Worm (Caenorhabditis elegans) whole organism, L3 larva: ENCODE results near the gene oac-30.
A peak's percentile ranks its signal among the peaks of the same experiment; 100 is the strongest.
"Not testable (repeated sequence)": the region's sequence is repeated elsewhere in the genome, so short reads cannot be mapped to it uniquely, and the experiment has no call there.

ENCODE experiments used
- R02D3.7 ChIP-seq: fragments of 150-350 bp; optimal IDR thresholded peaks from 2 replicates; lab custom pipeline; 2014; ENCODE audit warnings: missing biosample characterization, missing genetic modification characterization
- ZK546.5 ChIP-seq: sonication (generic microtip); optimal IDR thresholded peaks from 2 replicates; lab custom pipeline; 2017; ENCODE audit warnings: missing biosample characterization, missing genetic modification characterization
- ama-1 ChIP-seq: fragments of 150-350 bp; optimal IDR thresholded peaks from 2 replicates; lab custom pipeline; 2018
- ceh-28 ChIP-seq: fragments of 150-350 bp; optimal IDR thresholded peaks from 2 replicates; lab custom pipeline; 2014; ENCODE audit warnings: missing biosample characterization, missing genetic modification reagents, missing genetic modification characterization
- ceh-82 ChIP-seq: fragments of 150-350 bp; optimal IDR thresholded peaks from 2 replicates; lab custom pipeline; 2014; ENCODE audit warnings: missing biosample characterization, missing genetic modification characterization
- daf-12 ChIP-seq: fragments of 150-350 bp; optimal IDR thresholded peaks from 2 replicates; lab custom pipeline; 2014; ENCODE audit warnings: missing biosample characterization, missing genetic modification reagents, missing genetic modification characterization
- egl-27 ChIP-seq: sonication (generic microtip); optimal IDR thresholded peaks from 4 replicates; lab custom pipeline; 2017; ENCODE audit warnings: missing biosample characterization, missing genetic modification reagents, missing genetic modification characterization
- egl-5 ChIP-seq: fragments of 150-350 bp; optimal IDR thresholded peaks from 2 replicates; lab custom pipeline; 2017; ENCODE audit warnings: missing biosample characterization, missing genetic modification reagents, missing genetic modification characterization, inconsistent platforms
- elt-2 ChIP-seq: sonication (generic microtip); optimal IDR thresholded peaks from 2 replicates; lab custom pipeline; 2016; ENCODE audit warnings: missing genetic modification reagents, mild to moderate bottlenecking, missing genetic modification characterization, missing compliant biosample characterization
- eor-1 ChIP-seq, 2 experiments: fragments of 150-350 bp; optimal IDR thresholded peaks; 2 replicates each; lab custom pipeline; 2014 to 2018; ENCODE audit warnings: missing biosample characterization in 2 of 2, missing genetic modification characterization in 2 of 2
- fkh-10 ChIP-seq: sonication (generic microtip); optimal IDR thresholded peaks from 2 replicates; lab custom pipeline; 2017; ENCODE audit warnings: missing biosample characterization, missing genetic modification reagents, missing genetic modification characterization
- fkh-2 ChIP-seq: fragments of 150-350 bp; optimal IDR thresholded peaks from 2 replicates; lab custom pipeline; 2014; ENCODE audit warnings: missing biosample characterization, missing genetic modification reagents, missing genetic modification characterization
- hmg-11 ChIP-seq: sonication (generic microtip); optimal IDR thresholded peaks from 2 replicates; lab custom pipeline; 2016; ENCODE audit warnings: missing genetic modification characterization, missing compliant biosample characterization
- jun-1 ChIP-seq: fragments of 150-350 bp; optimal IDR thresholded peaks from 2 replicates; lab custom pipeline; 2014; ENCODE audit warnings: missing biosample characterization, missing genetic modification reagents, missing genetic modification characterization
- lin-15B ChIP-seq: fragments of 150-350 bp; optimal IDR thresholded peaks from 2 replicates; lab custom pipeline; 2014; ENCODE audit warnings: missing biosample characterization, missing genetic modification characterization
- lin-39 ChIP-seq: fragments of 150-350 bp; optimal IDR thresholded peaks from 2 replicates; lab custom pipeline; 2018; ENCODE audit warnings: missing biosample characterization, missing genetic modification reagents, missing genetic modification characterization
- lsy-12 ChIP-seq: sonication (generic microtip); optimal IDR thresholded peaks from 2 replicates; lab custom pipeline; 2016; ENCODE audit warnings: mild to moderate bottlenecking, missing genetic modification characterization, missing compliant biosample characterization
- mdl-1 ChIP-seq: fragments of 150-350 bp; optimal IDR thresholded peaks from 2 replicates; lab custom pipeline; 2014; ENCODE audit warnings: missing biosample characterization, missing genetic modification characterization
- mml-1 ChIP-seq: fragments of 150-350 bp; sonication (generic microtip); optimal IDR thresholded peaks from 3 replicates; lab custom pipeline; 2014; ENCODE audit warnings: missing biosample characterization, missing genetic modification characterization
- nfya-1 ChIP-seq: sonication (generic microtip); optimal IDR thresholded peaks from 2 replicates; lab custom pipeline; 2017; ENCODE audit warnings: missing genetic modification characterization, mild to moderate bottlenecking, missing compliant biosample characterization, antibody characterized with exemption, moderate library complexity; ENCODE audit not compliant: insufficient read depth
- nhr-11 ChIP-seq: fragments of 150-350 bp; optimal IDR thresholded peaks from 2 replicates; lab custom pipeline; 2014; ENCODE audit warnings: missing biosample characterization, missing genetic modification characterization
- nhr-12 ChIP-seq: fragments of 150-350 bp; optimal IDR thresholded peaks from 2 replicates; lab custom pipeline; 2014; ENCODE audit warnings: missing biosample characterization, missing genetic modification characterization
- nhr-23 ChIP-seq: fragments of 150-350 bp; optimal IDR thresholded peaks from 2 replicates; lab custom pipeline; 2014; ENCODE audit warnings: missing biosample characterization, missing genetic modification reagents, missing genetic modification characterization
- nhr-237 ChIP-seq: fragments of 150-350 bp; optimal IDR thresholded peaks from 2 replicates; lab custom pipeline; 2014; ENCODE audit warnings: missing biosample characterization, missing genetic modification characterization
- nhr-25 ChIP-seq: sonication (generic microtip); optimal IDR thresholded peaks from 2 replicates; lab custom pipeline; 2017; ENCODE audit warnings: missing biosample characterization, missing genetic modification characterization
- nhr-28 ChIP-seq: fragments of 150-350 bp; optimal IDR thresholded peaks from 2 replicates; lab custom pipeline; 2014; ENCODE audit warnings: missing biosample characterization, missing genetic modification characterization
- nhr-43 ChIP-seq: sonication (generic microtip); optimal IDR thresholded peaks from 2 replicates; lab custom pipeline; 2016; ENCODE audit warnings: mild to moderate bottlenecking, missing genetic modification characterization, missing compliant biosample characterization; ENCODE audit not compliant: poor library complexity, severe bottlenecking
- nhr-76 ChIP-seq: fragments of 150-350 bp; sonication (generic microtip); optimal IDR thresholded peaks from 5 replicates; lab custom pipeline; 2014; ENCODE audit warnings: missing biosample characterization, missing genetic modification characterization
- nhr-77 ChIP-seq: fragments of 150-350 bp; optimal IDR thresholded peaks from 2 replicates; lab custom pipeline; 2014; ENCODE audit warnings: missing biosample characterization, missing genetic modification characterization
- pqm-1 ChIP-seq: fragments of 150-350 bp; optimal IDR thresholded peaks from 2 replicates; lab custom pipeline; 2017; ENCODE audit warnings: missing biosample characterization, missing genetic modification characterization, inconsistent platforms
- sea-2 ChIP-seq: fragments of 150-350 bp; sonication (generic microtip); optimal IDR thresholded peaks from 4 replicates; lab custom pipeline; 2014; ENCODE audit warnings: missing biosample characterization, missing genetic modification reagents, missing genetic modification characterization
- skn-1 ChIP-seq: fragments of 150-350 bp; optimal IDR thresholded peaks from 2 replicates; lab custom pipeline; 2014; ENCODE audit warnings: missing biosample characterization, missing genetic modification characterization
- tbx-2 ChIP-seq: sonication (generic microtip); optimal IDR thresholded peaks from 2 replicates; lab custom pipeline; 2016; ENCODE audit warnings: mild to moderate bottlenecking, missing genetic modification characterization, missing compliant biosample characterization
- unc-39 ChIP-seq: sonication (generic microtip); optimal IDR thresholded peaks from 4 replicates; lab custom pipeline; 2017; ENCODE audit warnings: missing biosample characterization, missing genetic modification characterization
- unc-62 ChIP-seq: fragments of 150-350 bp; sonication (generic microtip); optimal IDR thresholded peaks from 4 replicates; lab custom pipeline; 2014; ENCODE audit warnings: missing biosample characterization, missing genetic modification reagents, missing genetic modification characterization
- zag-1 ChIP-seq: fragments of 150-350 bp; optimal IDR thresholded peaks from 2 replicates; lab custom pipeline; 2014; ENCODE audit warnings: missing biosample characterization, missing genetic modification characterization
- ztf-11 ChIP-seq: fragments of 150-350 bp; optimal IDR thresholded peaks from 2 replicates; lab custom pipeline; 2014; ENCODE audit warnings: missing biosample characterization, missing genetic modification characterization
- ztf-4 ChIP-seq: fragments of 150-350 bp; optimal IDR thresholded peaks from 2 replicates; lab custom pipeline; 2014; ENCODE audit warnings: missing biosample characterization, missing genetic modification characterization

oac-30 gene

ce11 chrII:1278350-1278749, 11.7 kb upstream of the oac-30 start, which contains the start of gene srz-63:
Gene srz-63 (plus strand): TSS chrII:1278650.
- TF ChIP-seq ceh-82; egl-27 (tag; lab: Kevin White, UChicago); daf-12: not testable (repeated sequence)

- TF ChIP-seq egl-5 (tag; lab: Kevin White, UChicago) (no peak), ztf-11 (tag; lab: Kevin White, UChicago) (no peak), egl-27 (tag; lab: Kevin White, UChicago) (no peak), nfya-1 (no peak), ama-1 (lab: Kevin White, UChicago) (no peak), ceh-28 (no peak), nhr-77 (no peak), mdl-1 (tag; lab: Kevin White, UChicago) (no peak), elt-2 (tag; lab: Kevin White, UChicago) (no peak), mml-1 (tag; lab: Kevin White, UChicago) (no peak), skn-1 (tag; lab: Kevin White, UChicago) (no peak), ZK546.5 (no peak), ztf-4 (tag; lab: Kevin White, UChicago) (no peak), nhr-28 (no peak), fkh-2 (tag; lab: Kevin White, UChicago) (no peak), lsy-12 (tag; lab: Kevin White, UChicago) (no peak), unc-39 (no peak), jun-1 (tag; lab: Kevin White, UChicago) (no peak), lin-15B (tag; lab: Kevin White, UChicago) (no peak), unc-62 (no peak)
Observed at ce11 chrII:1276778-1277177, 10.1 kb upstream of the oac-30 start, which contains the start of gene Y57G7A.11. Gene Y57G7A.11 (minus strand): TSS chrII:1276878.

ce11 chrII:1275439-1275838, 8.7 kb upstream of the oac-30 start, which contains the start of gene Y57G7A.5:
Gene Y57G7A.5 (minus strand): TSS chrII:1275539.
- TF ChIP-seq ceh-28 (peak; percentile 24), nhr-43 (no peak)

ce11 chrII:1271814-1272213, 5.1 kb upstream of the oac-30 start, which contains the start of gene srw-66:
Gene srw-66 (minus strand): TSS chrII:1271914.
- TF ChIP-seq sea-2 (GFP tag; lab: Kevin White, UChicago) (no peak), egl-5 (tag; lab: Kevin White, UChicago) (no peak), pqm-1 (tag; lab: Kevin White, UChicago) (no peak), mdl-1 (tag; lab: Kevin White, UChicago) (no peak), egl-27 (tag; lab: Kevin White, UChicago) (no peak)

ce11 chrII:1258634-1259033, 8.1 kb downstream of the oac-30 start, which contains the start of gene clpr-2:
Gene clpr-2 (plus strand): TSS chrII:1258934.
- TF ChIP-seq egl-5 (tag; lab: Kevin White, UChicago), result no peak
- no peak for TF ChIP-seq R02D3.7 (tag; lab: Kevin White, UChicago)
- TF ChIP-seq elt-2 (tag; lab: Kevin White, UChicago), result no peak
- TF ChIP-seq nhr-25 (tag; lab: Kevin White, UChicago), result no peak
- no peak for TF ChIP-seq mdl-1 (tag; lab: Kevin White, UChicago)
- no peak for TF ChIP-seq hmg-11
- TF ChIP-seq nhr-237 (tag; lab: Kevin White, UChicago), result no peak
- no peak for TF ChIP-seq tbx-2 (tag; lab: Kevin White, UChicago)
- no peak for TF ChIP-seq ama-1 (lab: Kevin White, UChicago)
- TF ChIP-seq sea-2 (GFP tag; lab: Kevin White, UChicago), result no peak
- no peak for TF ChIP-seq mml-1 (tag; lab: Kevin White, UChicago)
- TF ChIP-seq nhr-76 (tag; lab: Kevin White, UChicago), result no peak
- TF ChIP-seq nhr-28, result no peak
- TF ChIP-seq nhr-23, result no peak
- TF ChIP-seq eor-1 (tag; optimal IDR thresholded peaks at IDR 0.05; lab: Kevin White, UChicago), result no peak
- no peak for TF ChIP-seq fkh-2 (tag; lab: Kevin White, UChicago)

ce11 chrII:1256742-1257141, 9.9 kb downstream of the oac-30 start:
- no peak for TF ChIP-seq fkh-10 (GFP tag; lab: Kevin White, UChicago)
- TF ChIP-seq nhr-12 (tag; lab: Kevin White, UChicago), result no peak
- no peak for TF ChIP-seq nhr-11 (tag; lab: Kevin White, UChicago)
- no peak for TF ChIP-seq zag-1 (tag; lab: Kevin White, UChicago)
- TF ChIP-seq nhr-28, result no peak
- no peak for TF ChIP-seq ama-1 (lab: Kevin White, UChicago)
- TF ChIP-seq lin-39 (tag; lab: Kevin White, UChicago), result no peak
